Worm (Caenorhabditis elegans): ENCODE measurements around the gene snet-1.

- TF ChIP-seq ztf-1 (GFP tag; conservative IDR thresholded peaks at IDR 0.05) (no peak), snpc-4 (tag; optimal IDR thresholded peaks at IDR 0.05) (no peak), egl-27 (tag; optimal IDR thresholded peaks at IDR 0.05) (no peak), F13H6.1 (tag; optimal IDR thresholded peaks at IDR 0.05) (no peak), nhr-6 (tag; optimal IDR thresholded peaks at IDR 0.05) (no peak), C34F6.9 (tag; optimal IDR thresholded peaks at IDR 0.05) (no peak), nhr-12 (tag; optimal IDR thresholded peaks at IDR 0.05) (no peak), lsy-2 (tag; optimal IDR thresholded peaks at IDR 0.05) (no peak), unc-62 (GFP tag; optimal IDR thresholded peaks at IDR 0.05) (no peak), ztf-4 (tag; optimal IDR thresholded peaks at IDR 0.05) (no peak), nhr-11 (tag; optimal IDR thresholded peaks at IDR 0.05) (no peak), alr-1 (tag; optimal IDR thresholded peaks at IDR 0.05) (no peak), skn-1 (tag; optimal IDR thresholded peaks at IDR 0.05) (no peak)
Measured at ce11 chrX:3701861-3702260, 33.1 kb upstream of the snet-1 start.

Measured in whole organism, L2 larva.